Fruit fly (Drosophila melanogaster) whole organism, embryonic: ENCODE data around the gene CG14450.
A peak's percentile ranks its signal among the peaks of the same experiment; 100 is the strongest.

Experiments used
- Antp ChIP-seq: fragments of 200-800 bp; sonication (Bioruptor generic); optimal IDR thresholded peaks from 3 replicates; lab custom pipeline; 2016; ENCODE audit warnings: missing biosample characterization, missing genetic modification characterization
- Asciz ChIP-seq: fragments of 200-800 bp; sonication (Bioruptor generic); optimal IDR thresholded peaks from 2 replicates; lab custom pipeline; 2017; ENCODE audit warnings: missing biosample characterization, mild to moderate bottlenecking, missing genetic modification characterization, missing genetic modification reagents
- Atf3 ChIP-seq: fragments of 200-800 bp; sonication (Bioruptor generic); optimal IDR thresholded peaks from 3 replicates; lab custom pipeline; 2016; ENCODE audit warnings: missing biosample characterization, missing genetic modification characterization
- Bteb2 ChIP-seq: fragments of 200-800 bp; sonication (Bioruptor generic); optimal IDR thresholded peaks from 2 replicates; lab custom pipeline; 2016; ENCODE audit warnings: missing biosample characterization, missing genetic modification characterization
- C15 ChIP-seq: fragments of 200-800 bp; sonication (Bioruptor generic); IDR thresholded peaks from 3 replicates; pipeline ENCODE4 v1.3.6; 2022; ENCODE audit warnings: missing biosample characterization, missing genetic modification characterization
- CG12104 ChIP-seq: fragments of 200-800 bp; sonication (Bioruptor generic); optimal IDR thresholded peaks from 3 replicates; lab custom pipeline; 2016; ENCODE audit warnings: missing biosample characterization, missing genetic modification characterization
- CG12769 ChIP-seq: fragments of 200-800 bp; sonication (Bioruptor generic); optimal IDR thresholded peaks from 2 replicates; lab custom pipeline; 2019; ENCODE audit warnings: missing biosample characterization, mild to moderate bottlenecking, missing genetic modification characterization, moderate library complexity
- CG13775 ChIP-seq: fragments of 200-800 bp; sonication (Bioruptor generic); optimal IDR thresholded peaks from 3 replicates; lab custom pipeline; 2017; ENCODE audit warnings: missing biosample characterization, mild to moderate bottlenecking, missing genetic modification characterization
- CG1529 ChIP-seq: fragments of 200-800 bp; sonication (Bioruptor generic); optimal IDR thresholded peaks from 3 replicates; lab custom pipeline; 2018; ENCODE audit warnings: missing biosample characterization, missing genetic modification characterization
- CG17912 ChIP-seq: fragments of 200-800 bp; sonication (Bioruptor generic); optimal IDR thresholded peaks from 2 replicates; lab custom pipeline; 2018; ENCODE audit warnings: missing biosample characterization, mild to moderate bottlenecking, missing genetic modification characterization
- CG18476 ChIP-seq: fragments of 200-800 bp; sonication (Bioruptor generic); optimal IDR thresholded peaks from 2 replicates; lab custom pipeline; 2016; ENCODE audit warnings: missing biosample characterization, mild to moderate bottlenecking, missing genetic modification characterization
- CG2889 ChIP-seq: fragments of 200-800 bp; sonication (Bioruptor generic); IDR thresholded peaks from 3 replicates; pipeline ENCODE4 v1.3.6; 2022; ENCODE audit warnings: missing biosample characterization, missing genetic modification characterization
- CG34224 ChIP-seq: fragments of 200-800 bp; sonication (Bioruptor generic); IDR thresholded peaks from 3 replicates; pipeline ENCODE4 v1.3.6; 2022; ENCODE audit warnings: missing biosample characterization, missing genetic modification characterization; ENCODE audit not compliant: partially characterized antibody
- CG3847 ChIP-seq: fragments of 200-800 bp; sonication (Bioruptor generic); IDR thresholded peaks from 2 replicates; pipeline ENCODE4 v1.3.6; 2022; ENCODE audit warnings: missing biosample characterization, missing genetic modification characterization
- CG4328 ChIP-seq: fragments of 200-800 bp; sonication (Bioruptor generic); optimal IDR thresholded peaks from 3 replicates; lab custom pipeline; 2017; ENCODE audit warnings: missing biosample characterization, missing genetic modification reagents, missing genetic modification characterization
- CG4730 ChIP-seq: fragments of 200-800 bp; sonication (Bioruptor generic); IDR thresholded peaks from 2 replicates; pipeline ENCODE4 v1.3.6; 2022; ENCODE audit warnings: missing biosample characterization, missing genetic modification characterization
- CG5245 ChIP-seq: fragments of 200-800 bp; sonication (Bioruptor generic); optimal IDR thresholded peaks from 3 replicates; lab custom pipeline; 2016; ENCODE audit warnings: missing biosample characterization, missing genetic modification characterization
- CG8089 ChIP-seq: fragments of 200-800 bp; sonication (Bioruptor generic); optimal IDR thresholded peaks from 3 replicates; lab custom pipeline; 2016; ENCODE audit warnings: missing biosample characterization, missing genetic modification characterization
- CG8924 ChIP-seq: fragments of 200-800 bp; optimal IDR thresholded peaks from 3 replicates; lab custom pipeline; 2019; ENCODE audit warnings: missing biosample characterization, mild to moderate bottlenecking, missing genetic modification characterization, moderate library complexity
- CG9817 ChIP-seq: fragments of 200-800 bp; sonication (Bioruptor generic); optimal IDR thresholded peaks from 2 replicates; lab custom pipeline; 2018; ENCODE audit warnings: missing biosample characterization, mild to moderate bottlenecking, missing genetic modification characterization, moderate library complexity
- CG9876 ChIP-seq: fragments of 200-800 bp; sonication (Bioruptor generic); optimal IDR thresholded peaks from 2 replicates; lab custom pipeline; 2016; ENCODE audit warnings: missing biosample characterization, missing genetic modification characterization
- CG9932 ChIP-seq: fragments of 200-800 bp; sonication (Bioruptor generic); IDR thresholded peaks from 2 replicates; pipeline ENCODE4 v1.3.6; 2022; ENCODE audit warnings: missing biosample characterization, missing genetic modification characterization
- Dp ChIP-seq: fragments of 200-800 bp; sonication (Bioruptor generic); optimal IDR thresholded peaks from 2 replicates; lab custom pipeline; 2018; ENCODE audit warnings: missing biosample characterization, mild to moderate bottlenecking, missing genetic modification characterization, moderate library complexity
- Hr3 ChIP-seq: fragments of 200-800 bp; sonication (Bioruptor generic); optimal IDR thresholded peaks from 3 replicates; lab custom pipeline; 2016; ENCODE audit warnings: missing biosample characterization, missing genetic modification characterization
- Jarid2 ChIP-seq: fragments of 200-800 bp; sonication (Bioruptor generic); optimal IDR thresholded peaks from 3 replicates; lab custom pipeline; 2017; ENCODE audit warnings: mild to moderate bottlenecking, missing biosample characterization, missing genetic modification reagents, missing genetic modification characterization
- Meics ChIP-seq: fragments of 200-800 bp; sonication (Bioruptor generic); optimal IDR thresholded peaks from 2 replicates; lab custom pipeline; 2017; ENCODE audit warnings: missing biosample characterization, mild to moderate bottlenecking, missing genetic modification characterization
- Neu2 ChIP-seq: fragments of 200-800 bp; sonication (Bioruptor generic); optimal IDR thresholded peaks from 3 replicates; lab custom pipeline; 2016; ENCODE audit warnings: missing biosample characterization, missing genetic modification characterization, borderline replicate concordance
- Nf-YA ChIP-seq: fragments of 200-800 bp; sonication (Bioruptor generic); IDR thresholded peaks from 2 replicates; pipeline ENCODE4 v1.3.6; 2022; ENCODE audit warnings: missing biosample characterization, missing genetic modification characterization
- Nf-YC ChIP-seq: fragments of 200-800 bp; optimal IDR thresholded peaks from 3 replicates; lab custom pipeline; 2019; ENCODE audit warnings: missing biosample characterization, mild to moderate bottlenecking, missing genetic modification characterization, moderate library complexity
- NfI ChIP-seq: fragments of 200-800 bp; sonication (Bioruptor generic); optimal IDR thresholded peaks from 3 replicates; lab custom pipeline; 2018; ENCODE audit warnings: missing biosample characterization, mild to moderate bottlenecking, missing genetic modification characterization, moderate library complexity
- Six4 ChIP-seq: fragments of 200-800 bp; sonication (Bioruptor generic); optimal IDR thresholded peaks from 2 replicates; lab custom pipeline; 2016; ENCODE audit warnings: missing biosample characterization, missing genetic modification characterization
- Xrp1 ChIP-seq: fragments of 200-800 bp; sonication (Bioruptor generic); IDR thresholded peaks from 2 replicates; pipeline ENCODE4 v1.3.6; 2022; ENCODE audit warnings: missing biosample characterization, missing genetic modification characterization
- YL-1 ChIP-seq: fragments of 200-800 bp; sonication (Bioruptor generic); optimal IDR thresholded peaks from 3 replicates; lab custom pipeline; 2017; ENCODE audit warnings: missing biosample characterization, mild to moderate bottlenecking, missing genetic modification characterization
- amos ChIP-seq: fragments of 200-800 bp; sonication (Bioruptor generic); IDR thresholded peaks from 2 replicates; pipeline ENCODE4 v1.3.6; 2022; ENCODE audit warnings: missing biosample characterization, missing genetic modification characterization; ENCODE audit not compliant: partially characterized antibody
- croc ChIP-seq: fragments of 200-800 bp; sonication (Bioruptor generic); conservative IDR thresholded peaks from 3 replicates; pipeline ENCODE4 v1.3.6; 2022; ENCODE audit warnings: missing biosample characterization, missing genetic modification characterization
- crp ChIP-seq, 2 experiments: fragments of 200-800 bp; sonication (Bioruptor generic); optimal IDR thresholded peaks; 2 replicates in 1 of 2; 3 replicates in 1 of 2; lab custom pipeline; 2017; ENCODE audit warnings: missing biosample characterization in 2 of 2, missing genetic modification characterization in 2 of 2, mild to moderate bottlenecking in 1 of 2, moderate library complexity in 1 of 2
- da ChIP-seq: fragments of 200-800 bp; sonication (Bioruptor generic); optimal IDR thresholded peaks from 2 replicates; lab custom pipeline; 2016; ENCODE audit warnings: missing biosample characterization, missing genetic modification characterization
- esg ChIP-seq: fragments of 200-800 bp; sonication (Bioruptor generic); conservative IDR thresholded peaks from 2 replicates; pipeline ENCODE4 v1.3.6; 2022; ENCODE audit warnings: missing biosample characterization, missing genetic modification characterization
- ewg ChIP-seq: fragments of 200-800 bp; sonication (Bioruptor generic); optimal IDR thresholded peaks from 3 replicates; lab custom pipeline; 2017; ENCODE audit warnings: mild to moderate bottlenecking, missing biosample characterization, missing genetic modification reagents, missing genetic modification characterization
- lbe ChIP-seq: fragments of 200-800 bp; sonication (Bioruptor generic); optimal IDR thresholded peaks from 2 replicates; lab custom pipeline; 2016; ENCODE audit warnings: missing biosample characterization, mild to moderate bottlenecking, missing genetic modification characterization
- mirr ChIP-seq: fragments of 200-800 bp; sonication (Bioruptor generic); optimal IDR thresholded peaks from 3 replicates; lab custom pipeline; 2018; ENCODE audit warnings: missing biosample characterization, mild to moderate bottlenecking, missing genetic modification characterization
- mld ChIP-seq: fragments of 200-800 bp; sonication (Bioruptor generic); IDR thresholded peaks from 3 replicates; pipeline ENCODE4 v1.3.6; 2022; ENCODE audit warnings: missing biosample characterization, missing genetic modification characterization; ENCODE audit not compliant: partially characterized antibody
- phol ChIP-seq: fragments of 200-800 bp; sonication (Bioruptor generic); optimal IDR thresholded peaks from 3 replicates; lab custom pipeline; 2018; ENCODE audit warnings: missing biosample characterization, mild to moderate bottlenecking, missing genetic modification characterization, moderate library complexity
- prd ChIP-seq, 3 experiments: fragments of >200 bp in 2 of 3; fragments of 200-800 bp in 1 of 3; sonication (Bioruptor generic) in 1 of 3; optimal IDR thresholded peaks in 2 of 3; IDR thresholded peaks in 1 of 3; 2 replicates in 2 of 3; 3 replicates in 1 of 3; pipeline versions ENCODE4 v1.3.6 to Lab custom; 2017 to 2022; ENCODE audit warnings: missing biosample characterization in 1 of 3, missing genetic modification characterization in 1 of 3
- pros ChIP-seq: fragments of 200-800 bp; sonication (Bioruptor generic); optimal IDR thresholded peaks from 3 replicates; lab custom pipeline; 2019; ENCODE audit warnings: missing biosample characterization, mild to moderate bottlenecking, missing genetic modification characterization, moderate library complexity
- psq ChIP-seq: fragments of 200-800 bp; sonication (Bioruptor generic); optimal IDR thresholded peaks from 2 replicates; lab custom pipeline; 2017; ENCODE audit warnings: missing biosample characterization, missing genetic modification characterization
- trh ChIP-seq: fragments of 200-800 bp; sonication (Bioruptor generic); optimal IDR thresholded peaks from 2 replicates; lab custom pipeline; 2016; ENCODE audit warnings: missing biosample characterization, missing genetic modification characterization
- ttk ChIP-seq: fragments of 200-800 bp; sonication (Bioruptor generic); IDR thresholded peaks from 2 replicates; pipeline ENCODE4 v2.1.2; 2022; ENCODE audit warnings: missing biosample characterization, missing genetic modification characterization
- yki ChIP-seq: fragments of >200 bp; optimal IDR thresholded peaks from 3 replicates; lab custom pipeline; 2018

The CG14450 gene

dm6 chr3L:22727739-22728335 lies at the start of gene CG14450, which contains the start of gene CG11367 (continued):
- TF ChIP-seq CG9876 (GFP tag; lab: Kevin White, UChicago): no peak
- peak; percentile 18 for TF ChIP-seq Meics (GFP tag; lab: Kevin White, UChicago)
- no peak for TF ChIP-seq psq (GFP tag; lab: Kevin White, UChicago)
- no peak for TF ChIP-seq trh (GFP tag; lab: Kevin White, UChicago)
- TF ChIP-seq CG2889: no peak
- TF ChIP-seq CG1529 (GFP tag; lab: Kevin White, UChicago): peak; percentile 60
- TF ChIP-seq CG4328: no peak
- peak; percentile 43 to 92 for TF ChIP-seq crp (GFP tag; optimal IDR thresholded peaks at IDR 0.05; lab: Kevin White, UChicago)
- TF ChIP-seq Atf3 (GFP tag; lab: Kevin White, UChicago): no peak
- TF ChIP-seq CG9932: peak; percentile 40; the same call in 1 of the 2 replicates
- no peak for TF ChIP-seq CG8089 (GFP tag; lab: Kevin White, UChicago)
- no peak for TF ChIP-seq CG4730 (GFP tag; lab: Robert Waterston, UW)
- TF ChIP-seq Xrp1 (GFP tag; lab: Robert Waterston, UW): peak; percentile 29; the same call in 1 of the 2 replicates
- TF ChIP-seq Bteb2: no peak
- peak; percentile 7 for TF ChIP-seq CG12104 (GFP tag; lab: Kevin White, UChicago)
- TF ChIP-seq NfI (GFP tag; lab: Kevin White, UChicago): peak; percentile 5
- no peak for TF ChIP-seq CG18476
- TF ChIP-seq CG34224: peak; percentile 18; the same call in 1 of the 3 replicates
- TF ChIP-seq ttk (GFP tag; lab: Robert Waterston, UW): no peak
- TF ChIP-seq da: no peak
- TF ChIP-seq lbe (GFP tag; lab: Kevin White, UChicago): peak; percentile 66
- peak; percentile 50 for TF ChIP-seq phol (tag; lab: Kevin White, UChicago)
- TF ChIP-seq ewg: no peak
- TF ChIP-seq pros: no peak
- TF ChIP-seq CG17912: no peak
- TF ChIP-seq CG8924 (tag; lab: Kevin White, UChicago): peak; percentile 68
- TF ChIP-seq croc (GFP tag; lab: Robert Waterston, UW): no peak
- TF ChIP-seq Antp: no peak
- no peak for TF ChIP-seq esg (GFP tag; lab: Robert Waterston, UW)
- TF ChIP-seq CG13775: peak; percentile 11
- TF ChIP-seq yki (lab: Kevin White, UChicago): peak; percentile 7
- peak; percentile 44 for TF ChIP-seq YL-1 (GFP tag; lab: Kevin White, UChicago)
- TF ChIP-seq CG9817 (tag; lab: Kevin White, UChicago): peak; percentile 5
- peak; percentile 49 for TF ChIP-seq amos (GFP tag; lab: Robert Waterston, UW)
- no peak for TF ChIP-seq CG5245 (GFP tag; lab: Kevin White, UChicago)
- peak; percentile 26 for TF ChIP-seq Dp (GFP tag; lab: Kevin White, UChicago)
- no peak for TF ChIP-seq mld (GFP tag; lab: Robert Waterston, UW)
- TF ChIP-seq Nf-YA (GFP tag; lab: Robert Waterston, UW): no peak
- TF ChIP-seq Six4 (GFP tag; lab: Kevin White, UChicago): peak; percentile 13
- no peak for TF ChIP-seq Neu2 (GFP tag; lab: Kevin White, UChicago)
- TF ChIP-seq Nf-YC: peak; percentile 69
- peak; percentile 34 for TF ChIP-seq Asciz
- no peak for TF ChIP-seq C15 (GFP tag; lab: Robert Waterston, UW)
- TF ChIP-seq Hr3 (GFP tag; lab: Kevin White, UChicago): peak; percentile 31
- TF ChIP-seq mirr (GFP tag; lab: Kevin White, UChicago): no peak
- TF ChIP-seq prd (optimal IDR thresholded peaks at IDR 0.05; lab: Kevin White, UChicago): no peak
- 0 out of 3 replicates have a peak, but pooled peaks have one; percentile 10 for TF ChIP-seq prd (GFP tag; IDR thresholded peaks at IDR 0.05; lab: Robert Waterston, UW)
- 0 out of 2 replicates have a peak, but pooled peaks have one; percentile 21 for TF ChIP-seq CG3847 (GFP tag; lab: Robert Waterston, UW)
- TF ChIP-seq CG12769 (tag; lab: Kevin White, UChicago): peak; percentile 71
- TF ChIP-seq Jarid2 (GFP tag; lab: Kevin White, UChicago): peak; percentile 91
